Fruit fly (Drosophila melanogaster): ENCODE results near the gene CG32444.
A peak's percentile ranks its signal among the peaks of the same experiment; 100 is the strongest.

CG32444 gene

dm6 chr3L:21610535-21610934 is 26.2 kb upstream of the CG32444 start:
- TF ChIP-seq tna (GFP tag; IDR thresholded peaks at IDR 0.05; ENCODE audit: partially characterized antibody), result no peak
- no peak for TF ChIP-seq slbo (GFP tag; IDR thresholded peaks at IDR 0.05)
- no peak for TF ChIP-seq Awh (GFP tag; IDR thresholded peaks at IDR 0.05)
- peak; percentile 92 for TF ChIP-seq Nf-YB (GFP tag; optimal IDR thresholded peaks at IDR 0.05)
- TF ChIP-seq CG11560 (tag; IDR thresholded peaks at IDR 0.05), result 0 out of 3 replicates have a peak, but pooled peaks have one; percentile 37
- TF ChIP-seq crol (GFP tag; IDR thresholded peaks at IDR 0.05), result no peak
- no peak for TF ChIP-seq CG7357 (GFP tag; IDR thresholded peaks at IDR 0.05)
- no peak for TF ChIP-seq Dad (GFP tag; optimal IDR thresholded peaks at IDR 0.05)
- TF ChIP-seq pros (GFP tag; optimal IDR thresholded peaks at IDR 0.05), result peak; percentile 60
- peak; percentile 18 for TF ChIP-seq nerfin-1 (tag; optimal IDR thresholded peaks at IDR 0.05)
- no peak for TF ChIP-seq Bteb2 (GFP tag; optimal IDR thresholded peaks at IDR 0.05)
- no peak for TF ChIP-seq E2f1 (GFP tag; IDR thresholded peaks at IDR 0.05)
- TF ChIP-seq CG15696 (tag; optimal IDR thresholded peaks at IDR 0.05), result no peak
- no peak for TF ChIP-seq MBD-R2 (GFP tag; IDR thresholded peaks at IDR 0.05)
- TF ChIP-seq rib (GFP tag; IDR thresholded peaks at IDR 0.05), result no peak
- no peak for TF ChIP-seq CG11456 (GFP tag; IDR thresholded peaks at IDR 0.05)
- TF ChIP-seq CHES-1-like (GFP tag; optimal IDR thresholded peaks at IDR 0.05), result no peak
- no peak for TF ChIP-seq gfzf (GFP tag; optimal IDR thresholded peaks at IDR 0.05)
- no peak for TF ChIP-seq ro (GFP tag; IDR thresholded peaks at IDR 0.05)
- TF ChIP-seq ci (GFP tag; IDR thresholded peaks at IDR 0.05), result no peak
- TF ChIP-seq D19A (tag; optimal IDR thresholded peaks at IDR 0.05), result no peak
- TF ChIP-seq fd3F (GFP tag; optimal IDR thresholded peaks at IDR 0.05), result no peak
- no peak for TF ChIP-seq Kr (GFP tag; optimal IDR thresholded peaks at IDR 0.05)
- no peak for TF ChIP-seq Neu2 (GFP tag; optimal IDR thresholded peaks at IDR 0.05; ENCODE audit: borderline replicate concordance)
- TF ChIP-seq toy (GFP tag; IDR thresholded peaks at IDR 0.05), result no peak
- TF ChIP-seq CG12071 (GFP tag; optimal IDR thresholded peaks at IDR 0.05), result no peak
- TF ChIP-seq knrl (GFP tag; IDR thresholded peaks at IDR 0.05; ENCODE audit: partially characterized antibody), result no peak
- TF ChIP-seq CG10979 (tag; optimal IDR thresholded peaks at IDR 0.05), result no peak
- no peak for TF ChIP-seq h (optimal IDR thresholded peaks at IDR 0.05)
- no peak for TF ChIP-seq Hr39 (optimal IDR thresholded peaks at IDR 0.05)
- 0 out of 3 replicates have a peak, but pooled peaks have one; percentile 27 for TF ChIP-seq CG6175 (GFP tag; IDR thresholded peaks at IDR 0.05)
- TF ChIP-seq sd (tag; optimal IDR thresholded peaks at IDR 0.05), result no peak
- no peak for TF ChIP-seq cas (GFP tag; IDR thresholded peaks at IDR 0.05)
- TF ChIP-seq CG9876 (GFP tag; optimal IDR thresholded peaks at IDR 0.05), result no peak
- no peak for TF ChIP-seq ftz-f1 (GFP tag; optimal IDR thresholded peaks at IDR 0.05)
- TF ChIP-seq aop (GFP tag; IDR thresholded peaks at IDR 0.05), result no peak
- no peak for TF ChIP-seq CG13424 (tag; optimal IDR thresholded peaks at IDR 0.05)
- TF ChIP-seq sc (optimal IDR thresholded peaks at IDR 0.05), result no peak
- TF ChIP-seq sc (GFP tag; optimal IDR thresholded peaks at IDR 0.05), result no peak
- peak; percentile 25 for TF ChIP-seq Ets65A (GFP tag)
- no peak for TF ChIP-seq HLH54F (GFP tag; optimal IDR thresholded peaks at IDR 0.05)
- TF ChIP-seq gt (GFP tag; IDR thresholded peaks at IDR 0.05), result no peak
- no peak for TF ChIP-seq CG10321 (GFP tag; IDR thresholded peaks at IDR 0.05)
- TF ChIP-seq cg (GFP tag; optimal IDR thresholded peaks at IDR 0.05), result peak; percentile 64
- no peak for TF ChIP-seq CG8388 (GFP tag; optimal IDR thresholded peaks at IDR 0.05)
- no peak for TF ChIP-seq sr (GFP tag; IDR thresholded peaks at IDR 0.05)
- TF ChIP-seq CG15601 (tag; optimal IDR thresholded peaks at IDR 0.05), result no peak
- no peak for TF ChIP-seq Blimp-1 (GFP tag; optimal IDR thresholded peaks at IDR 0.05)
- TF ChIP-seq chinmo (GFP tag; IDR thresholded peaks at IDR 0.05; ENCODE audit: partially characterized antibody), result 0 out of 4 replicates have a peak, but pooled peaks have one; percentile 24
- peak; percentile 91 for TF ChIP-seq Nf-YC (tag; optimal IDR thresholded peaks at IDR 0.05)
- TF ChIP-seq CG34422 (GFP tag; IDR thresholded peaks at IDR 0.05), result no peak
- TF ChIP-seq bbx (GFP tag; IDR thresholded peaks at IDR 0.05; ENCODE audit: partially characterized antibody), result no peak
- no peak for TF ChIP-seq maf-S (GFP tag; optimal IDR thresholded peaks at IDR 0.05)
